ENCODE assay signal across 6 fruit fly cellular contexts in the genomic region with DNA sequence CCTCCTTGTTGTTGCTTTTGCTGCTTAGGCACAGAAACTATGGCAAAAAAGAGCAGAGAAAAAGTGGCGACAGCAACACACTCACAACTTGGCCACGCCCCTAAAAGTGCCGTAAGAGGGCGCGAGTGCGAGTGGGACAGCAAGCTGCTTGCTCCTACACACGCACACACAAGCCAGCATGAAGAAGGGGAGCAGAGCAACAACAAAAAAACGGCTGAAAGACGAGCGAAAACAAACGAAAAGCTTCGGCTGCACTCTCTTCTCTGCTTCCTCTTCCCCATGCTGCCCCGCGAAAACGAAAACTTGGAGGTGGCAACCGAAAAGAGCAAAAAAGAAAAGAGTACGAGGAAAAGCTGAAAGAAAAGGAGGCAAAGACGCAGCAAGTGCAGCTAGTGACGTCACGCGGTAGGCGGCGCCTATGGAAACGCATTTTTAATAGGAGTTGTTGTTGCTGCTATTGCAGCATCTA.
TF ChIP-seq lines count a peak whose summit lies in the region.

No protein-coding gene starts in this region.

- TF ChIP-seq CTCF in whole organism, embryonic (GFP tag; optimal IDR thresholded peaks at IDR 0.05; lab: Kevin White, UChicago) = no peak

TF ChIP-seq in whole organism, 6 proteins besides CTCF, POLR2A, EP300 and RAD21:
- peak; percentile 83 for TF ChIP-seq Dll (optimal IDR thresholded peaks at IDR 0.05; lab: Kevin White, UChicago)
- TF ChIP-seq psq (optimal IDR thresholded peaks at IDR 0.05; lab: Kevin White, UChicago) = no peak
- TF ChIP-seq usp (GFP tag; optimal IDR thresholded peaks at IDR 0.05; lab: Kevin White, UChicago) = no peak
- TF ChIP-seq CG8478 (optimal IDR thresholded peaks at IDR 0.05; lab: Kevin White, UChicago) = peak; percentile 75
- no peak for TF ChIP-seq EcR (GFP tag; optimal IDR thresholded peaks at IDR 0.05; lab: Kevin White, UChicago)

TF ChIP-seq in whole organism, adult, 20 proteins besides CTCF, POLR2A, EP300 and RAD21:
- TF ChIP-seq tj (GFP tag; optimal IDR thresholded peaks at IDR 0.05; lab: Kevin White, UChicago) (peak; percentile 10), toe (GFP tag; optimal IDR thresholded peaks at IDR 0.05; lab: Kevin White, UChicago) (no peak), CG7045 (GFP tag; optimal IDR thresholded peaks at IDR 0.05; lab: Kevin White, UChicago) (no peak), Hr96 (GFP tag; optimal IDR thresholded peaks at IDR 0.05; lab: Kevin White, UChicago) (no peak), CG11617 (GFP tag; optimal IDR thresholded peaks at IDR 0.05; lab: Kevin White, UChicago) (peak; percentile 1), pad (GFP tag; optimal IDR thresholded peaks at IDR 0.05; lab: Kevin White, UChicago) (peak; percentile 97)
TF ChIP-seq in whole organism, adult: peak in this region for 3.

TF ChIP-seq in whole organism, embryonic, 481 proteins besides CTCF, POLR2A, EP300 and RAD21 (continues in another document):
- TF ChIP-seq Bdp1 (GFP tag; optimal IDR thresholded peaks at IDR 0.05; lab: Kevin White, UChicago) (no peak), stwl (tag; optimal IDR thresholded peaks at IDR 0.05; lab: Kevin White, UChicago) (no peak), CG2712 (tag; optimal IDR thresholded peaks at IDR 0.05; lab: Kevin White, UChicago) (peak; percentile 5), salm (tag; optimal IDR thresholded peaks at IDR 0.05; lab: Kevin White, UChicago) (no peak), CG8478 (optimal IDR thresholded peaks at IDR 0.05; lab: Kevin White, UChicago) (peak; percentile 88), Med (GFP tag; lab: Kevin White, UChicago) (peak; percentile 13), CG13287 (GFP tag; IDR thresholded peaks at IDR 0.05; lab: Robert Waterston, UW; ENCODE audit: partially characterized antibody) (peak; percentile 47; the same call in 1 of the 2 replicates), Scr (GFP tag; IDR thresholded peaks at IDR 0.05; lab: Robert Waterston, UW; ENCODE audit: partially characterized antibody) (0 out of 2 replicates have a peak, but pooled peaks have one; percentile 31), Deaf1 (tag; optimal IDR thresholded peaks at IDR 0.05; lab: Kevin White, UChicago) (peak; percentile 97), CG12219 (GFP tag; optimal IDR thresholded peaks at IDR 0.05; lab: Kevin White, UChicago) (no peak), tgo (GFP tag; IDR thresholded peaks at IDR 0.05; lab: Robert Waterston, UW) (no peak), CG1832 (GFP tag; optimal IDR thresholded peaks at IDR 0.05; lab: Kevin White, UChicago) (peak; percentile 87), sqz (GFP tag; optimal IDR thresholded peaks at IDR 0.05; lab: Kevin White, UChicago) (peak; percentile 41), CG17385 (GFP tag; optimal IDR thresholded peaks at IDR 0.05; lab: Kevin White, UChicago) (peak; percentile 86), HLH54F (GFP tag; optimal IDR thresholded peaks at IDR 0.05; lab: Kevin White, UChicago) (no peak), pnt (GFP tag; optimal IDR thresholded peaks at IDR 0.05; lab: Kevin White, UChicago) (no peak), CG13123 (GFP tag; optimal IDR thresholded peaks at IDR 0.05; lab: Kevin White, UChicago) (no peak), Jarid2 (GFP tag; optimal IDR thresholded peaks at IDR 0.05; lab: Kevin White, UChicago) (peak; percentile 70)

TF ChIP-seq in whole organism, prepupa, 60 proteins besides CTCF, POLR2A, EP300 and RAD21 (continues in another document):
- TF ChIP-seq Smox (GFP tag; optimal IDR thresholded peaks at IDR 0.05; lab: Kevin White, UChicago) = no peak
- TF ChIP-seq Sox15 (GFP tag; optimal IDR thresholded peaks at IDR 0.05; lab: Kevin White, UChicago) = no peak
- peak; percentile 64 for TF ChIP-seq net (GFP tag; optimal IDR thresholded peaks at IDR 0.05; lab: Kevin White, UChicago)
- TF ChIP-seq CG8119 (GFP tag; IDR thresholded peaks at IDR 0.05; lab: Robert Waterston, UW) = peak; percentile 78
- peak; percentile 60 to 65 for TF ChIP-seq salr (GFP tag; optimal IDR thresholded peaks at IDR 0.05; lab: Kevin White, UChicago)
- TF ChIP-seq fd85E (GFP tag; optimal IDR thresholded peaks at IDR 0.05; lab: Kevin White, UChicago) = no peak
- peak; percentile 19 for TF ChIP-seq CG8632 (GFP tag; optimal IDR thresholded peaks at IDR 0.05; lab: Kevin White, UChicago)
- peak; percentile 65 for TF ChIP-seq CG1621 (tag; optimal IDR thresholded peaks at IDR 0.05; lab: Kevin White, UChicago)
- peak; percentile 76 for TF ChIP-seq CG32006 (GFP tag; optimal IDR thresholded peaks at IDR 0.05; lab: Kevin White, UChicago)
- TF ChIP-seq cyc (GFP tag; optimal IDR thresholded peaks at IDR 0.05; lab: Kevin White, UChicago) = no peak
- no peak for TF ChIP-seq CG8319 (GFP tag; optimal IDR thresholded peaks at IDR 0.05; lab: Kevin White, UChicago)
- no peak for TF ChIP-seq Met (GFP tag; optimal IDR thresholded peaks at IDR 0.05; lab: Kevin White, UChicago)
- TF ChIP-seq Sox102F (GFP tag; optimal IDR thresholded peaks at IDR 0.05; lab: Kevin White, UChicago) = no peak
- TF ChIP-seq svp (GFP tag; lab: Kevin White, UChicago) = no peak
- peak; percentile 26 for TF ChIP-seq CG6792 (GFP tag; optimal IDR thresholded peaks at IDR 0.05; lab: Kevin White, UChicago)
- no peak for TF ChIP-seq CG11902 (GFP tag; optimal IDR thresholded peaks at IDR 0.05; lab: Kevin White, UChicago)
- TF ChIP-seq dac (GFP tag; optimal IDR thresholded peaks at IDR 0.05; lab: Kevin White, UChicago) = peak; percentile 75
- TF ChIP-seq Ets96B (tag; optimal IDR thresholded peaks at IDR 0.05; lab: Kevin White, UChicago) = peak; percentile 71
- TF ChIP-seq fd59A (GFP tag; optimal IDR thresholded peaks at IDR 0.05; lab: Kevin White, UChicago) = peak; percentile 69
- TF ChIP-seq pdm3 (GFP tag; optimal IDR thresholded peaks at IDR 0.05; lab: Kevin White, UChicago) = peak; percentile 11

TF ChIP-seq in whole organism, pupa, 21 proteins besides CTCF, POLR2A, EP300 and RAD21:
- peak; percentile 84 for TF ChIP-seq gl (tag; optimal IDR thresholded peaks at IDR 0.05; lab: Kevin White, UChicago)
- TF ChIP-seq Ets98B (GFP tag; IDR thresholded peaks at IDR 0.05; lab: Robert Waterston, UW) = peak; percentile 71
- peak; percentile 72 for TF ChIP-seq CG14655 (GFP tag; optimal IDR thresholded peaks at IDR 0.05; lab: Kevin White, UChicago)
- peak; percentile 40 for TF ChIP-seq CG9948 (tag; optimal IDR thresholded peaks at IDR 0.05; lab: Kevin White, UChicago)
- peak; percentile 30 for TF ChIP-seq Snoo (tag; optimal IDR thresholded peaks at IDR 0.05; lab: Kevin White, UChicago)
- TF ChIP-seq Pif1A (GFP tag; optimal IDR thresholded peaks at IDR 0.05; lab: Kevin White, UChicago) = peak; percentile 49
- TF ChIP-seq CG13204 (GFP tag; optimal IDR thresholded peaks at IDR 0.05; lab: Kevin White, UChicago) = peak; percentile 70
- peak; percentile 79 for TF ChIP-seq CG34367 (tag; optimal IDR thresholded peaks at IDR 0.05; lab: Kevin White, UChicago)
- TF ChIP-seq EcR (GFP tag; optimal IDR thresholded peaks at IDR 0.05; lab: Kevin White, UChicago) = peak; percentile 18
- peak; percentile 82 for TF ChIP-seq CG4496 (GFP tag; IDR thresholded peaks at IDR 0.05; lab: Robert Waterston, UW)
- no peak for TF ChIP-seq D1 (tag; optimal IDR thresholded peaks at IDR 0.05; lab: Kevin White, UChicago)
- TF ChIP-seq fd96Ca (GFP tag; IDR thresholded peaks at IDR 0.05; lab: Robert Waterston, UW) = peak; percentile 80
- peak; percentile 35 for TF ChIP-seq CG17806 (tag; optimal IDR thresholded peaks at IDR 0.05; lab: Kevin White, UChicago)
- peak; percentile 77; the same call in 1 of the 2 replicates for TF ChIP-seq CG32121 (GFP tag; IDR thresholded peaks at IDR 0.05; lab: Robert Waterston, UW)
- TF ChIP-seq CG15710 (tag; optimal IDR thresholded peaks at IDR 0.05; lab: Kevin White, UChicago) = peak; percentile 71
- TF ChIP-seq CG12605 (GFP tag; IDR thresholded peaks at IDR 0.05; lab: Robert Waterston, UW) = peak; percentile 63
- peak; percentile 57 for TF ChIP-seq CG8301 (tag; optimal IDR thresholded peaks at IDR 0.05; lab: Kevin White, UChicago)
- peak; percentile 48; the same call in 1 of the 2 replicates for TF ChIP-seq rn (GFP tag; IDR thresholded peaks at IDR 0.05; lab: Robert Waterston, UW)
- TF ChIP-seq CG10348 (GFP tag; IDR thresholded peaks at IDR 0.05; lab: Robert Waterston, UW) = no peak
- TF ChIP-seq Pif1B (GFP tag; optimal IDR thresholded peaks at IDR 0.05; lab: Kevin White, UChicago) = no peak
- peak; percentile 65 for TF ChIP-seq CG8159 (tag; optimal IDR thresholded peaks at IDR 0.05; lab: Kevin White, UChicago)

TF ChIP-seq in whole organism, wandering third instar larva, 38 proteins besides CTCF, POLR2A, EP300 and RAD21:
- no peak for TF ChIP-seq Rel (GFP tag; optimal IDR thresholded peaks at IDR 0.05; lab: Kevin White, UChicago)
- TF ChIP-seq Rel (tag; optimal IDR thresholded peaks at IDR 0.05; lab: Kevin White, UChicago) = peak; percentile 31
- TF ChIP-seq pan (optimal IDR thresholded peaks at IDR 0.05; lab: Kevin White, UChicago) = no peak
- peak in 1 of 2 experiments; percentile 30 for TF ChIP-seq dl (GFP tag; optimal IDR thresholded peaks at IDR 0.05; lab: Kevin White, UChicago; ENCODE audit: insufficient read depth in 1 of 2, partially characterized antibody in 2 of 2)
- peak; percentile 92 for TF ChIP-seq psq (GFP tag; optimal IDR thresholded peaks at IDR 0.05; lab: Kevin White, UChicago)
- TF ChIP-seq CrebA (GFP tag; optimal IDR thresholded peaks at IDR 0.05; lab: Kevin White, UChicago; ENCODE audit: borderline replicate concordance) = no peak
- TF ChIP-seq Sp1 (GFP tag; optimal IDR thresholded peaks at IDR 0.05; lab: Kevin White, UChicago) = peak; percentile 28
- no peak for TF ChIP-seq dmrt93B (GFP tag; optimal IDR thresholded peaks at IDR 0.05; lab: Kevin White, UChicago)
- peak; percentile 68 for TF ChIP-seq jim (GFP tag; optimal IDR thresholded peaks at IDR 0.05; lab: Kevin White, UChicago)
- TF ChIP-seq ey (GFP tag; optimal IDR thresholded peaks at IDR 0.05; lab: Kevin White, UChicago) = no peak
